Worm (Caenorhabditis elegans) whole organism, L3 larva: ENCODE results near the gene yif-1.

Experiments
- R02D3.7 ChIP-seq: fragments of 150-350 bp; optimal IDR thresholded peaks from 2 replicates; lab custom pipeline; 2014; ENCODE audit warnings: missing biosample characterization, missing genetic modification characterization
- aly-2 ChIP-seq: fragments of 150-350 bp; optimal IDR thresholded peaks from 2 replicates; lab custom pipeline; 2014; ENCODE audit warnings: missing biosample characterization, missing genetic modification characterization
- elt-1 ChIP-seq: fragments of 150-350 bp; optimal IDR thresholded peaks from 2 replicates; lab custom pipeline; 2014; ENCODE audit warnings: missing biosample characterization, missing genetic modification characterization
- elt-3 ChIP-seq, 3 experiments: fragments of 150-350 bp in 1 of 3; sonication (generic microtip) in 2 of 3; optimal IDR thresholded peaks; 2 replicates in 2 of 3; 4 replicates in 1 of 3; lab custom pipeline; 2014 to 2017; ENCODE audit warnings: missing biosample characterization in 3 of 3, missing genetic modification characterization in 3 of 3
- fkh-10 ChIP-seq: sonication (generic microtip); optimal IDR thresholded peaks from 2 replicates; lab custom pipeline; 2017; ENCODE audit warnings: missing biosample characterization, missing genetic modification reagents, missing genetic modification characterization
- lin-39 ChIP-seq: fragments of 150-350 bp; optimal IDR thresholded peaks from 2 replicates; lab custom pipeline; 2018; ENCODE audit warnings: missing biosample characterization, missing genetic modification reagents, missing genetic modification characterization
- mml-1 ChIP-seq: fragments of 150-350 bp; sonication (generic microtip); optimal IDR thresholded peaks from 3 replicates; lab custom pipeline; 2014; ENCODE audit warnings: missing biosample characterization, missing genetic modification characterization
- nhr-11 ChIP-seq: fragments of 150-350 bp; optimal IDR thresholded peaks from 2 replicates; lab custom pipeline; 2014; ENCODE audit warnings: missing biosample characterization, missing genetic modification characterization
- nhr-25 ChIP-seq: sonication (generic microtip); optimal IDR thresholded peaks from 2 replicates; lab custom pipeline; 2017; ENCODE audit warnings: missing biosample characterization, missing genetic modification characterization
- pha-4 ChIP-seq: fragments of 150-350 bp; optimal IDR thresholded peaks from 2 replicates; lab custom pipeline; 2014; ENCODE audit warnings: missing biosample characterization, missing genetic modification reagents, missing genetic modification characterization
- skn-1 ChIP-seq: fragments of 150-350 bp; optimal IDR thresholded peaks from 2 replicates; lab custom pipeline; 2014; ENCODE audit warnings: missing biosample characterization, missing genetic modification characterization
- snpc-4 ChIP-seq: fragments of 150-350 bp; optimal IDR thresholded peaks from 2 replicates; lab custom pipeline; 2014; ENCODE audit warnings: missing biosample characterization, missing genetic modification characterization

ce11 chrV:10046503-10046902 is 8.2 kb downstream of the yif-1 start:
- TF ChIP-seq elt-1 (tag; lab: Kevin White, UChicago) (no peak), lin-39 (no peak), R02D3.7 (tag; lab: Kevin White, UChicago) (no peak), pha-4 (tag; lab: Kevin White, UChicago) (peak; percentile 21), aly-2 (no peak), nhr-25 (tag; lab: Kevin White, UChicago) (peak; percentile 55), nhr-11 (tag; lab: Kevin White, UChicago) (no peak), mml-1 (tag; lab: Kevin White, UChicago) (no peak), fkh-10 (GFP tag; lab: Kevin White, UChicago) (no peak), snpc-4 (tag; lab: Kevin White, UChicago) (no peak), elt-3 (tag; optimal IDR thresholded peaks at IDR 0.05; lab: Kevin White, UChicago) (no peak), skn-1 (tag; lab: Kevin White, UChicago) (no peak)
